Worm (Caenorhabditis elegans) whole organism, L3 larva: ENCODE data around the gene pei-1.

ENCODE experiments used
- ceh-16 ChIP-seq: sonication (generic microtip); optimal IDR thresholded peaks from 2 replicates; lab custom pipeline; 2017; ENCODE audit warnings: missing biosample characterization, missing genetic modification characterization
- ceh-28 ChIP-seq: fragments of 150-350 bp; optimal IDR thresholded peaks from 2 replicates; lab custom pipeline; 2014; ENCODE audit warnings: missing biosample characterization, missing genetic modification reagents, missing genetic modification characterization
- egl-5 ChIP-seq: fragments of 150-350 bp; optimal IDR thresholded peaks from 2 replicates; lab custom pipeline; 2017; ENCODE audit warnings: missing biosample characterization, missing genetic modification reagents, missing genetic modification characterization, inconsistent platforms
- fkh-10 ChIP-seq: sonication (generic microtip); optimal IDR thresholded peaks from 2 replicates; lab custom pipeline; 2017; ENCODE audit warnings: missing biosample characterization, missing genetic modification reagents, missing genetic modification characterization
- lin-39 ChIP-seq: fragments of 150-350 bp; optimal IDR thresholded peaks from 2 replicates; lab custom pipeline; 2018; ENCODE audit warnings: missing biosample characterization, missing genetic modification reagents, missing genetic modification characterization
- nfya-1 ChIP-seq: sonication (generic microtip); optimal IDR thresholded peaks from 2 replicates; lab custom pipeline; 2017; ENCODE audit warnings: missing genetic modification characterization, mild to moderate bottlenecking, missing compliant biosample characterization, antibody characterized with exemption, moderate library complexity; ENCODE audit not compliant: insufficient read depth
- nhr-11 ChIP-seq: fragments of 150-350 bp; optimal IDR thresholded peaks from 2 replicates; lab custom pipeline; 2014; ENCODE audit warnings: missing biosample characterization, missing genetic modification characterization
- nhr-25 ChIP-seq: sonication (generic microtip); optimal IDR thresholded peaks from 2 replicates; lab custom pipeline; 2017; ENCODE audit warnings: missing biosample characterization, missing genetic modification characterization
- nhr-76 ChIP-seq: fragments of 150-350 bp; sonication (generic microtip); optimal IDR thresholded peaks from 5 replicates; lab custom pipeline; 2014; ENCODE audit warnings: missing biosample characterization, missing genetic modification characterization
- pha-4 ChIP-seq: fragments of 150-350 bp; optimal IDR thresholded peaks from 2 replicates; lab custom pipeline; 2014; ENCODE audit warnings: missing biosample characterization, missing genetic modification reagents, missing genetic modification characterization
- unc-62 ChIP-seq: fragments of 150-350 bp; sonication (generic microtip); optimal IDR thresholded peaks from 4 replicates; lab custom pipeline; 2014; ENCODE audit warnings: missing biosample characterization, missing genetic modification reagents, missing genetic modification characterization
- ztf-11 ChIP-seq: fragments of 150-350 bp; optimal IDR thresholded peaks from 2 replicates; lab custom pipeline; 2014; ENCODE audit warnings: missing biosample characterization, missing genetic modification characterization
- ztf-4 ChIP-seq: fragments of 150-350 bp; optimal IDR thresholded peaks from 2 replicates; lab custom pipeline; 2014; ENCODE audit warnings: missing biosample characterization, missing genetic modification characterization

DNA sequence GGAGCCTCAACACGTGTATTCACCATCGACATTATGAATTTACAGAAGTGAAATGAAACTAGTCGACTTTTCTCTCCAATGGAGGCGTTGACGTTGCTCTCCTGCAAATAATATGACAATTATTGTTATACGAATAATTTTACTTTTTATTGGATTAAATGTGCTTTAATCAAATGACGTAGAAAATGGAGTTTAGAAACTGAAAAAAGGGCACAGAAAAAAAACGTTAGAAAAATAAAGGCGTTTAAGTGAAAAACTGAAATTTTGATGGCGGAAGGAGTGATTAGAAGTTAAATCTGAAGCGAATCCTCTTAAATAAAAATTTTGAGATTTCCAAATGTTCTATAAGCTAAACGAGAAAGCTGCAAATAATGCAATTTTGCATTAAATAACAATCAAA, 12.3 kb downstream of the pei-1 start, which contains the start of gene npr-2:
- TF ChIP-seq nhr-11 (tag; lab: Kevin White, UChicago) (no peak), pha-4 (tag; lab: Kevin White, UChicago) (no peak), egl-5 (tag; lab: Kevin White, UChicago) (no peak), lin-39 (no peak), nhr-25 (no peak), ztf-4 (tag; lab: Kevin White, UChicago) (no peak), unc-62 (no peak), ceh-28 (tag; lab: Kevin White, UChicago) (no peak), ztf-11 (no peak), nhr-76 (tag; lab: Kevin White, UChicago) (no peak), ceh-16 (no peak), nfya-1 (no peak), fkh-10 (GFP tag; lab: Kevin White, UChicago) (no peak)
